Worm (Caenorhabditis elegans) whole organism, early embryonic: ENCODE results near the gene athp-2.

ENCODE experiments used
- B0310.2 ChIP-seq: sonication (generic microtip); optimal IDR thresholded peaks from 2 replicates; lab custom pipeline; 2016; ENCODE audit warnings: mild to moderate bottlenecking, missing genetic modification characterization, missing compliant biosample characterization
- F13C5.2 ChIP-seq: sonication (generic microtip); optimal IDR thresholded peaks from 2 replicates; lab custom pipeline; 2017; ENCODE audit warnings: mild to moderate bottlenecking, missing genetic modification characterization, inconsistent platforms, missing compliant biosample characterization
- aly-1 ChIP-seq: sonication (generic microtip); optimal IDR thresholded peaks from 2 replicates; lab custom pipeline; 2016; ENCODE audit warnings: missing genetic modification characterization, missing compliant biosample characterization
- ama-1 ChIP-seq: fragments of 150-350 bp; optimal IDR thresholded peaks from 2 replicates; lab custom pipeline; 2014
- ceh-13 ChIP-seq: fragments of 200-800 bp; sonication (Bioruptor generic); optimal IDR thresholded peaks from 2 replicates; lab custom pipeline; 2018; ENCODE audit warnings: mild to moderate bottlenecking, missing genetic modification characterization, missing compliant biosample characterization
- ceh-36 ChIP-seq: sonication (generic microtip); optimal IDR thresholded peaks from 2 replicates; lab custom pipeline; 2016; ENCODE audit warnings: missing genetic modification characterization, inconsistent platforms, missing compliant biosample characterization
- ets-7 ChIP-seq: sonication (generic microtip); optimal IDR thresholded peaks from 2 replicates; lab custom pipeline; 2016; ENCODE audit warnings: missing genotype, missing genetic modification characterization, missing compliant biosample characterization
- flt-1 ChIP-seq: fragments of 200-800 bp; sonication (Bioruptor generic); IDR thresholded peaks from 2 replicates; pipeline ENCODE4 v1.3.6; 2022; ENCODE audit warnings: missing genetic modification characterization, missing compliant biosample characterization
- hmbx-1 ChIP-seq: sonication (generic microtip); optimal IDR thresholded peaks from 2 replicates; lab custom pipeline; 2016; ENCODE audit warnings: mild to moderate bottlenecking, missing genetic modification characterization, missing compliant biosample characterization
- hmg-4 ChIP-seq: fragments of 200-800 bp; sonication (Bioruptor generic); optimal IDR thresholded peaks from 2 replicates; lab custom pipeline; 2018; ENCODE audit warnings: mild to moderate bottlenecking, missing genetic modification characterization, missing compliant biosample characterization
- hnd-1 ChIP-seq: sonication (generic microtip); optimal IDR thresholded peaks from 2 replicates; lab custom pipeline; 2016; ENCODE audit warnings: missing genetic modification characterization, missing compliant biosample characterization
- pes-1 ChIP-seq: fragments of 200-800 bp; sonication (Bioruptor generic); IDR thresholded peaks from 2 replicates; pipeline ENCODE4 v1.3.6; 2022; ENCODE audit warnings: missing genetic modification reagents, missing genetic modification characterization, missing compliant biosample characterization
- scrt-1 ChIP-seq: fragments of 200-800 bp; sonication (Bioruptor generic); IDR thresholded peaks from 2 replicates; pipeline ENCODE4 v1.3.6; 2022; ENCODE audit warnings: missing genetic modification characterization, missing compliant biosample characterization
- sea-1 ChIP-seq: fragments of 200-800 bp; sonication (Bioruptor generic); conservative IDR thresholded peaks from 2 replicates; pipeline ENCODE4 v1.3.6; 2022; ENCODE audit warnings: missing genetic modification characterization, missing compliant biosample characterization
- tbx-11 ChIP-seq: fragments of 200-800 bp; sonication (Bioruptor generic); IDR thresholded peaks from 2 replicates; pipeline ENCODE4 v1.3.6; 2022; ENCODE audit warnings: missing genetic modification characterization, missing compliant biosample characterization
- tbx-37 ChIP-seq: fragments of 200-800 bp; sonication (Bioruptor generic); conservative IDR thresholded peaks from 2 replicates; pipeline ENCODE4 v1.3.6; 2022; ENCODE audit warnings: missing genetic modification reagents, missing genetic modification characterization, missing compliant biosample characterization
- tra-4 ChIP-seq: sonication (generic microtip); optimal IDR thresholded peaks from 2 replicates; lab custom pipeline; 2017; ENCODE audit warnings: missing genetic modification characterization, missing compliant biosample characterization

Gene athp-2

DNA sequence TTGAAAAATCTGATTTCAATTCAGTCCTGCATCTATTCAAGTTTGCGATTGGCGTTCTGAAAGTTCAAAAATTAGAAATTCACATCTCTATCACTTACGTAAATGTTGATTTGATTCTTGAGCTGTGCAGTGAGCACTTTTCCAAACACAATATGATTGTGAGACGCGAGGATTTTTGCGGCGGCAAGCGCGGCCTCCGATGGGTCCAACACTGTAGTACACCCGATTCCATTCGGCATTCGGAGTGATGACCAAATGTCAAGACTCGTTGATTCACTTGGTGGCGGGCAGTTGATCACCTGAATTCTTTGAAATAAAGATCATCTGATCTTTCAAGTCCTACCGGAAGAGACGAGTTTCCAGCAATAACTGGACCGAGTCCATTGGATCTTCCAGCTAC lies 29.7 kb downstream of the athp-2 start:
- TF ChIP-seq tra-4 (tag; lab: Kevin White, UChicago), result no peak
- TF ChIP-seq scrt-1 (GFP tag; lab: Robert Waterston, UW), result no peak
- TF ChIP-seq flt-1, result no peak
- TF ChIP-seq pes-1 (GFP tag; lab: Robert Waterston, UW), result no peak
- no peak for TF ChIP-seq tbx-11
- TF ChIP-seq ama-1 (lab: Kevin White, UChicago), result no peak
- no peak for TF ChIP-seq hmg-4 (GFP tag; lab: Kevin White, UChicago)
- TF ChIP-seq ceh-13, result no peak
- no peak for TF ChIP-seq ceh-36 (tag; lab: Kevin White, UChicago)
- no peak for TF ChIP-seq hnd-1 (tag; lab: Kevin White, UChicago)
- no peak for TF ChIP-seq sea-1
- no peak for TF ChIP-seq hmbx-1 (tag; lab: Kevin White, UChicago)
- TF ChIP-seq aly-1 (tag; lab: Kevin White, UChicago), result no peak

DNA sequence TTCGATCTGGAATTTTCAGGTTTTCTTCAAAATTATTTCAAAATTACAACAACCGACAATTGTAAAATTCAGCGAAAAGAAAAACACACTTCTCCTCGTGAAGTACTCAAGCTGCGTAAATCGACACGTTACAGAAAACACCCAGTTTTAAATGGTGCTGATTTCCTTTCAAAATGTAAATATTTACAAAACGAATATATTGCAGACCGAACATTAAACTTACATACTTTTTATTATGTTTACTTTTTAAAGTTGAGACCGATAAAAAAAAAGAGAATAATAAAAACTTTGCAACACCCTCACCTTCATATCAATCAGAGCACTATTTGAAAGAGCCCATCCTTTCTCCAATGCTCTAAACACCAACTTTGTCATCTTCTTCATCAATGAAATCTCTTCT lies 30.9 kb downstream of the athp-2 start:
- TF ChIP-seq pes-1 (GFP tag; lab: Robert Waterston, UW) (no peak), sea-1 (no peak), hmg-4 (GFP tag; lab: Kevin White, UChicago) (no peak), ceh-36 (tag; lab: Kevin White, UChicago) (no peak), ceh-13 (no peak)

DNA sequence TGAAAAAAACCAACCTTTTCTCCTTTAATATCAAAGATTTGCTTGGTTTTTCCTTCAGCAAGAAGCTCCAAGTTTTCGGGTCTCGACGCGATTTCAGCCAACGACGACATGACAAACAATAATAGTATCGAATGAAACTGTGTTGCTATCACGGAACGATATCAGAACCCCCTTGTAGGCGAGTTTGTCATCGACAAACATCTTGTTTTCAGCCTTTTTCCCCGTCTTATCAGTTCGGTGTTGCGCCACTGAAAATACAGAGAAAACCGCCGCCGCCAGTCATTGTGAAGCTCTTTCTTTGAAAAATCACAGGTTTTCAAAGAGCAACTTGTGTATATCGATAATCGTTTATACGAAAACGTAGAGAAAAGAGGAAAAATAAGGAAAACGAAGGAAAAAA lies 32.4 kb downstream of the athp-2 start, which contains the start of gene paic-1:
Gene paic-1, minus strand, starts transcription at position 120 of the 400 bp plus-strand sequence.
- TF ChIP-seq F13C5.2 (tag; lab: Kevin White, UChicago), result no peak
- no peak for TF ChIP-seq ama-1 (lab: Kevin White, UChicago)
- TF ChIP-seq pes-1 (GFP tag; lab: Robert Waterston, UW), result 0 out of 2 replicates have a peak, but pooled peaks have one; percentile 0
- no peak for TF ChIP-seq scrt-1 (GFP tag; lab: Robert Waterston, UW)

DNA sequence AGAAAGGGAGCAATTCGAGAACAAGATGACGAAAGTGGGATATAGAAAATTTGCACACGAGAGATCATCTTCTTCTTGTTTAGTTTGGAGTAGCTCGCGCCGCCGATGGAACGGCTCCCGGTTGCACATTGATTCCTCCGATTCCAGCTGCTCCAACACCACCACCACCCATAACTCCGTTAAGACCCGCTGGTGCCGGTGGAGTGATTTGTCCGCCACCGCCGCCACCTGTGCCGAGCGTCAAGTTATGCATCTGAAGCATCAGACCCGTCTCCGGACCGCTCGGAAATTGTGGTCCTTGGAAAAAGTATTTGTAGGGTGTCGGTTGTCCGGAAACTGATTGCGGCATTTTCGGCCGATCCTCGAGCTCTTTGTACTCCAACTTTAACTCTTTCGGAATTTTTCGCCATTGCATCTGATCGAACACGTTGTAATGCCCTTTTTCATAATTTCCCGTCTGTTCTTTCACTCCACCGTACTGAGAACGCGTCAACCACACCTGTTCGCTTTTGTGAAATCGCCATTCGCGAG lies 33.0 kb downstream of the athp-2 start:
- no peak for TF ChIP-seq ets-7 (tag; lab: Kevin White, UChicago)
- no peak for TF ChIP-seq tbx-11
- no peak for TF ChIP-seq pes-1 (GFP tag; lab: Robert Waterston, UW)
- no peak for TF ChIP-seq hnd-1 (tag; lab: Kevin White, UChicago)
- no peak for TF ChIP-seq ceh-36 (tag; lab: Kevin White, UChicago)
- TF ChIP-seq tra-4 (tag; lab: Kevin White, UChicago), result no peak
- no peak for TF ChIP-seq ceh-13
- no peak for TF ChIP-seq B0310.2 (tag; lab: Kevin White, UChicago)
- no peak for TF ChIP-seq tbx-37 (GFP tag; lab: Robert Waterston, UW)
- no peak for TF ChIP-seq hmg-4 (GFP tag; lab: Kevin White, UChicago)
- TF ChIP-seq flt-1, result no peak
- TF ChIP-seq sea-1, result no peak
- TF ChIP-seq ama-1 (lab: Kevin White, UChicago), result no peak

DNA sequence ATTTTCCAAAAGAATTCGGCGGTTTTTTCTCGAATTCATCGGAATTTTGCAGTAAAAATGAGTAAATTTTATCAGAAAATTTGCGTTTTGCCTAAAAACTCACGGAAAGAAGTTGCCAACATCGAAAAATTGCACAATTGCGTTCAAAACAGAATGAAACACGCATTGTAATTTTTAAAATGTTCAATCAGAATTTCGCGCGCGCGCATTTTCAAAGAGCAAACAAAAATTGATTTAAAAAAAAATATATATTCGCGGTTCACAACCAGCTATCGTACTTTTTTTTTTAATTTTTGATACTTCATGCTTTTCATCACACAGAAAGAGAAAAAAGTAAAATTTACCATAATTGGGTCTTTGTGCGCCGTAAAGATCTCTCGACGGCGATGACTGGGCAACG lies 34.9 kb downstream of the athp-2 start:
- TF ChIP-seq ceh-36 (tag; lab: Kevin White, UChicago) (no peak), tbx-11 (no peak), ama-1 (lab: Kevin White, UChicago) (no peak), hnd-1 (tag; lab: Kevin White, UChicago) (no peak), ets-7 (tag; lab: Kevin White, UChicago) (no peak), aly-1 (tag; lab: Kevin White, UChicago) (no peak), flt-1 (no peak), sea-1 (no peak), pes-1 (GFP tag; lab: Robert Waterston, UW) (no peak), tra-4 (tag; lab: Kevin White, UChicago) (no peak), B0310.2 (tag; lab: Kevin White, UChicago) (no peak), ceh-13 (no peak), F13C5.2 (tag; lab: Kevin White, UChicago) (no peak)

DNA sequence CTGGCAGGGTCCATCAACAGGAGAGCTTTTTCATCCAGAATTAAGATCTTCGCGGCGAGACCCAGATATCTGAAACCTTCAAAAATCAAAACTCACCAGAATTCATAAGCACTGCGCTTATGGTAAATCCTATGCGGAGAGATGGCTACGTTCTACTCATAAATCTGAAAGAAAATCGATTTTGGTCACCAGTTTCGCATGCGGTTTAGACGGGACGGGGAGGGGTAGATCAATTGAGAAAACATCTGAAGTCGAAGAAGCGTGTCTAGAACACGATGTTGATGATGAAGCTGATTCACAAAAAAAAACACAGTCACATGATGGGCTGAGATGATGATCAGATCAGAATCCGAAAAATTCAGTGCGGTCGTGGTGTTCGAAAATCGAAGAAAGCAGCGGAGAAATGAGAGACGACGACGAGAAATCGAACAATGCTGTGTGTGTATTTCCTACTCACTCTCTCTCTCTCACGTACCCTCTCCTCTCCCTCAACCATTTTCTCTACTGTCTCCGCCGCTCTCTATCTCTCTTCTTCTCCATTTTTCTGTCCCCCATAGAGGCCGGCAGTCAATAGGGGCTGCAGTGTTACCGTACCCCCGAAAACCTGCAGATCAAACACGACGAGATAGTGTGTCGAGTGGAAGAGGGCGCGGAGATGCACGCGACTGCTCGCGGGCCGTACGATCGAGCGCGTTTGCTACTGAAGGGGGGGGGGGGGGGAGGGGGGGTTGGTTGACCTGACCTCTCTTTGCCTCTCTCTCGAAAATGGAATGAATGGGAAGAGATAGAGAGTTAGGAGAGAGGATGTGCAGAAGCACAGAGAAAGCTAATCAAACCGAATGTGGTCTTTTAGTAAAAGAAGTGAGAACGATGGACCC lies 36.6 kb downstream of the athp-2 start, which contains the start of gene ntl-2:
Gene ntl-2, minus strand, starts transcription at position 171 of the 878 bp plus-strand sequence.
- TF ChIP-seq sea-1, result 0 out of 2 replicates have a peak, but pooled peaks have one; percentile 58
- TF ChIP-seq aly-1 (tag; lab: Kevin White, UChicago), result no peak
- TF ChIP-seq pes-1 (GFP tag; lab: Robert Waterston, UW), result peak; percentile 66
- TF ChIP-seq hnd-1 (tag; lab: Kevin White, UChicago), result no peak
- TF ChIP-seq F13C5.2 (tag; lab: Kevin White, UChicago), result peak; percentile 75
- TF ChIP-seq hmg-4 (GFP tag; lab: Kevin White, UChicago), result peak; percentile 93
- no peak for TF ChIP-seq ama-1 (lab: Kevin White, UChicago)
- peak; percentile 29; the same call in 1 of the 2 replicates for TF ChIP-seq flt-1
- no peak for TF ChIP-seq tra-4 (tag; lab: Kevin White, UChicago)
- TF ChIP-seq tbx-37 (GFP tag; lab: Robert Waterston, UW), result no peak
- peak; percentile 55 for TF ChIP-seq B0310.2 (tag; lab: Kevin White, UChicago)
- no peak for TF ChIP-seq scrt-1 (GFP tag; lab: Robert Waterston, UW)
- peak; percentile 44; the same call in 1 of the 2 replicates for TF ChIP-seq tbx-11
- no peak for TF ChIP-seq hmbx-1 (tag; lab: Kevin White, UChicago)
- TF ChIP-seq ets-7 (tag; lab: Kevin White, UChicago), result no peak
- peak; percentile 67 for TF ChIP-seq ceh-36 (tag; lab: Kevin White, UChicago)
- peak; percentile 16 for TF ChIP-seq ceh-13

DNA sequence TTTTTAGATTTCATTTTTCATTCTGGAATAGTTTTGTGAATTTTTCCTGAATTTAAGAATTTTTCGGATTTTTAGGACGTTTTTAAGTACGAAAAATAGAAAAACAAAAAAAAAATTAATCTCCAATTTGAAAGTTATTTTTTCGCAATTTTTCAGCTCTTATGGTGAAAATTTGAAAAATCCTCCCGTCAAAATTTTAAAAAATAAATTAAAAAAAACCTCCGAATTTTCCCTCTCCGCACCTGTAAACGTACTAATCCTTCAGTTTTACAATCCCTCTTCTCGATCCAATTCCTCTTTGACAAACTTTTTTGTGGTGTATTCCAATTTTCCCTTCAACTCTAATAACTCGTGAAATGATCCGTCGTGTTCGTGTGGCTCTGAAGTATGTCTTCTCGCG lies 38.2 kb downstream of the athp-2 start, which contains the start of gene B0286.1:
Gene B0286.1, plus strand, starts transcription at position 301 of the 400 bp plus-strand sequence.
- no peak for TF ChIP-seq ceh-13
- no peak for TF ChIP-seq ets-7 (tag; lab: Kevin White, UChicago)
- TF ChIP-seq hmbx-1 (tag; lab: Kevin White, UChicago), result no peak
- no peak for TF ChIP-seq aly-1 (tag; lab: Kevin White, UChicago)
- TF ChIP-seq pes-1 (GFP tag; lab: Robert Waterston, UW), result no peak
